Worm (Caenorhabditis elegans) whole organism, L4/young adult: ENCODE results near the gene C15F1.1.

ENCODE experiments used
- W03F9.2 ChIP-seq: fragments of 150-350 bp; optimal IDR thresholded peaks from 2 replicates; lab custom pipeline; 2014; ENCODE audit warnings: missing biosample characterization, missing genetic modification characterization
- him-1 ChIP-seq: sonication (generic microtip); optimal IDR thresholded peaks from 2 replicates; lab custom pipeline; 2016; ENCODE audit warnings: missing genotype, missing genetic modification reagents, missing genetic modification characterization, missing compliant biosample characterization

- TF ChIP-seq W03F9.2 (tag; lab: Kevin White, UChicago) (no peak), him-1 (no peak)
Observed at ce11 chrII:7022370-7023001, 32.8 kb downstream of the C15F1.1 start, which contains the start of the genes lst-6 and lst-5.
